Fruit fly (Drosophila melanogaster): ENCODE data around the gene Prat2.

Prat2 gene

DNA sequence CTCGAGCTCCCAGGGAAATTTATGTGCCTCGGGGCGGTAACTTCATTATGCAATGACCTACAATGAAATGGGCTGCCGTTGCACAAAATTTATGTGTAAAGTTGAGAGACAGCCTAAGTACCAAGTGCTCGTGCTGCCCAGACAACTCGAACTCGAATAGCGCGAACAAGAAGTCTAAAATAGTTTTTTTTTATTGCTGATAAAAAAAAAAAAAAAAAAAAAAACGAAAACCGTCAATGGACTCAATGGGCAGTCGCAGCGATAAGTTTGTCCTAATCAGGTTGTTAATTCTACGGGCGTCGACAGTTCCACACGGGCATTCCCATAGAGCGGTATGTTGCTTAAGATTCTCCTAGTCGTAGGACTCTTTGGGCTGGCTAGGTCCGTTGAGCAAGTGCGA is 17.9 kb upstream of the Prat2 start, which contains the start of gene CG14820:
CG14820 (plus strand) TSS at position 301 of the 400 bp plus-strand sequence.
- TF ChIP-seq CTCF (optimal IDR thresholded peaks at IDR 0.05) (no peak), CG8478 (optimal IDR thresholded peaks at IDR 0.05) (no peak)

DNA sequence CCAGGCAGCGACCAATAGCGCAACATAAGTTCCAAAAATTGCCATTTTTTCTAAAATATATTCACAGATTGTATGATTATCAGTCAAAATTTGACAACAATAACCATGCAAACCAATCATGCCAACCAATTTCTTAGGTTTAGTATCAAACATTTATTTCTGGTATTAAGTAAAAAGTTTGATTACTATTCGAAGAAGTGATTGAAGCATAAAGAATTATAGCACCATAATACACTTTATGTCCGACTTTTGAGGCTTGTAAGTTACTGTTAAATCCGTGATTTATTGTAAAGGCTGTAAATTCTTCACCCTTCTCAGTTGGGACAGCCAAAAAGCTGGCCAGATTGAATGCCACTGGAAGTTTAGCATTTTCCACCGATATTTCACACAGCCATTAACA is 17.2 kb upstream of the Prat2 start, which contains the start of gene CG45413:
CG45413 (minus strand) TSS at position 101 of the 400 bp plus-strand sequence.
- TF ChIP-seq CTCF (optimal IDR thresholded peaks at IDR 0.05) (no peak), CG8478 (optimal IDR thresholded peaks at IDR 0.05) (no peak)

DNA sequence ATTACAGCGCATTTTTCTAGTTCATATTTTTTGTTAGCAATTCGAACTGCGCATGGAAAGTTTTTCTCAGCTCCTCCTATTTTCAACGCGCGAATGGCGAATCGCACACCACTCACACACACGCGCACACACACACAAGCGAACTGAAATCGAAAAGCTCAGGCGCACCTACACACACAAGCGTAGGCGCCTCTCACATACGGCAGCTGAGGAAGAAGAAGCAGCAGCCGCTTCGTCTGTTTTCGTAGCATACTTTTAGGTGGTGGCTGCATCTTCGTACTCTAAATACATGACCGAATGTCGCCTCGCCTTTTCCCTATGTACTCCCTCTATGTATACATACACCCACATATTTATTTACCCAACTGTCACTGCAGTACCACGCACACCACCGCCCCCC is 11.2 kb upstream of the Prat2 start:
- peak in 1 of 2 experiments; percentile 28 for TF ChIP-seq CTCF (optimal IDR thresholded peaks at IDR 0.05)
- no peak for TF ChIP-seq CG8478 (optimal IDR thresholded peaks at IDR 0.05)

DNA sequence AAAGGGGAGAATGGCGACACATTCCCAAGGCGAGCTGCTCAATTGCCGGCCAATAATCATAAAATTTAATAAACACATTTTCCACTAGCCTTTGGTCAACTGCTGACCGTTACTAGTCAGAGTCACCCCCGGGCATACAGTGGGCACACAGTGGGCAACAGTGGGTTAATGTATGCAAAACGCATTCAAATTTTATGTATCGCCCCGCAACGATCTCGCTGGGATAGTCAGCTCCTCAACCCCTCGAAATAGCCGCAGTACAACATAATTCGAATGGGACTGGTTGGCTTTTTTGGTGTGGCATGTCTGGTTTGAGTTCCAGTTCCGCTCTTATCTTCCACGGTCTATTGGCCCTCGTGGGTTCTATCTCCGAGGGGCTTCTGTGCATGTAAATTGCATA is 4.5 kb upstream of the Prat2 start:
- TF ChIP-seq CTCF (optimal IDR thresholded peaks at IDR 0.05) (no peak), CG8478 (optimal IDR thresholded peaks at IDR 0.05) (no peak)

DNA sequence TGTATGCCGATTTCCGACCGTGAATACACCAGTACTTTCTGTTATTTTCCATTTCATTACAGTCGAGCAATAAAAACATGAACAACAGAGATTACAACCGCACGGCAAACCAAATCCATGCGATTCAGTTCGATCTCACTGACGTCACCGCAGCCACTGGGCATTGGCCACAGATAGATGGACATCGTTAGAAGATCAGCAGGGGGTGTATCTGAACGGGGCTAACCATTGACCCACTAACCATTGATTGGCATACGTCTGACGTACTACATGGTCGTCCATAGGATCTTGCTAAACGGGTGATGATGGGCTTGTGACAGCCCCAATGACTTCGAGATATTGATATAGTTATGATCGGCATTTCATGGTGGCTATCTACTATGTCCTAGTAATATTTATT is 853 bp downstream of the Prat2 start:
- TF ChIP-seq CTCF (optimal IDR thresholded peaks at IDR 0.05): no peak

DNA sequence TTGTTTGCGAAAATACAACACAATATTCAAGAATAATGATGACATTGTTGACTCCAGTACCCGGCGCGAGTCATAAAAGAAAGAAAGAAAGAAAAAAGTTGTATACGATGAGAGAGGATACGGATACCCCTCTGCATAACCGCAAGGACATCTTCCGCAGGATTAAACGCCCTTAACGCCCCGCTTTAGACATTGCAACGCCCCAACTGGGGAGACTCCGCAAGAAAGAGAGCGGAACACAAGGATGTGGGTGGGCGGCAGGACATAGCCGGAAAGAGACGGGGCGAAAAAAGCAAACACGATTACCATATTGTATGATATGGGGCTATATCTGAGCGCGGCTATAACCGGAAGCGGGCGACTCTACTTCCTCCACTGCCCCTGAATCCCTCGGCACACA is 3.5 kb downstream of the Prat2 start:
- TF ChIP-seq CG8478 (optimal IDR thresholded peaks at IDR 0.05) (no peak), CTCF (optimal IDR thresholded peaks at IDR 0.05) (no peak)

DNA sequence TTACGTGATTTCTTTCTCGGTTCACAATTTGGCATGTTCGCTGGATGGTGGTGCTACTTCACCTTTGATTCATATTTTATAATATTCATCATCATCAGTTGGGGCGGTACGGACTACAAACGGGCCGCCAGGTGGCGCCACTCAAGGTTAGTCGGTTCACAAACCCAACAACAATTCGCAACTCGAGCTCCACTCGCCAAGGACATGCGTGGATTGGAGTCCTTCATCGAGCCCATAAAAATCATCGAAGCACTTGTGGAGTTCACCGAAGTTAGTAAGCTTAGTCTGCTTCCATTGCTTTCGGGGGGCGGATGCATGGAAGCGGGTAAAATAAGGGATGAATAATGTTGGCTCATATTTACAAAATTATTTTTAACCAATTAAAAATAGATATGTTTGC is 7.9 kb downstream of the Prat2 start:
- TF ChIP-seq CG8478 (optimal IDR thresholded peaks at IDR 0.05): no peak
- TF ChIP-seq CTCF (optimal IDR thresholded peaks at IDR 0.05): peak; percentile 89 to 94

DNA sequence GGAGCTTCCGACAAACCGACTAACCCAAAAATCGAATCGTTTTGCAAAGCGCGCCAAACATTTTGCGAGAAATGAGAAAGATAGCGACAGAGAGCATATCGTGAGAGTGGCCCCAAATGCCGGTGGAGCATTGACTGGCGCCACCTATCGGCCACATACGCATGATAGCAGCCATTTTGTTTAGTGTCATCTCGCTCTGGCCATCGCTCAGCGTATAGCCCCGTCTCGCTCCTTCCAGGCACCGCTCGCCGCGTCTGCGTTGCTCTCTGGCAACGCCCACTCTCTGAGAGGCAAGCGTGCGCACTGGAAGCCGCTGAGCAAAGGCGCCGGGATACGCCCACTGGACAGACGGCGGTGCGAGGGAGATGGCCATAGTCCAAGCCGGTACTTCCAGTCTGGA is 10.7 kb downstream of the Prat2 start:
- no peak for TF ChIP-seq CG8478 (optimal IDR thresholded peaks at IDR 0.05)
- peak; percentile 94 to 99 for TF ChIP-seq CTCF (optimal IDR thresholded peaks at IDR 0.05)

DNA sequence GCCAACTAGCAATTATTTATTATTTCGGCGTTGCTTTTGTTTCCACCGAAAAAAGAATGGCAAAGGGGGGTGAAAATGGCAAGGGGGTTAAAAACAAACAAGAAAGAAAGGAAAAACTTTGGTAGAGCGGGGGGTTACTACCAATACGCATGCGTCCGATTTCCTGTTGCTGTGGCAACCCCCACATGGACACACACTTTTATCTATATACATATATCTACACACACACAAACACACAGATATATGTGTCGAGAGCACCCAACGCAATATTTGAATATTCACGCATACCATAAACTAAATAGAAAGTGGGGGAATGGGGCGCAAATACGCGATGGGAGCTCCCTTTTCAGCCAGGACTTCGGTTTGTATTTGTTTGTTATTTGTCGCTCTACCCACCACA is 15.4 kb downstream of the Prat2 start:
- TF ChIP-seq CTCF (optimal IDR thresholded peaks at IDR 0.05) (no peak), CG8478 (optimal IDR thresholded peaks at IDR 0.05) (no peak)

DNA sequence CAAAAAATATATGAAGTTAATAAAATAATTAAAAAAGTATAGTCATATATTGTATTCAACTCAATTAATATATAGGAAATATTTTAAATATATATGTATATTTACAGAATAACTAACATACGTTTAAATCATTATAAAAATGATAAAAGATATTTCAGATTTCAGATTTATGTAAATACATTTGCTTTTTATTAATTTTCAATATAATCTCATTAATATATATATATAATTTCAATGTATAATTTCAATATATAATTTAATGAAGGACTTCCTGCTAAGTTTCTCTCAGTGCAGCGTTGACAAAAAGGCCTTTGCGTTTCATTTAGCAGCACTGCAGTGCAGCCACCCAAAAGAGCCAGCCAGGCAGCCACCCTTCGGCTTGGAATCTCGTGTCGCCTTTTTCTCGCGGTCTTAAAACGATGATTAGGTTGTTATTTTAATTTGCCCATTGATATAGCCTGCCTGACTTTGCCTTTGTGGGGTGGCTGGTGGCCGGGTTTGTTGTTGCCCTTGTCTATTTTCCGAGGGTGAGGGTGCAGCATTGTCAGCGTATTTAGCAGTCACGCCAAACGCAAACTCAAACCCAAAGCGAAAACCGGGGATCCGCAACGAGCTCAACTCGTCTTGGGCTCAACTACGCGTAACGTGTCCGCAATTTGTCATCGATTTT is 28.9 kb downstream of the Prat2 start:
- no peak for TF ChIP-seq CTCF (optimal IDR thresholded peaks at IDR 0.05)
- TF ChIP-seq CG8478 (optimal IDR thresholded peaks at IDR 0.05): no peak

DNA sequence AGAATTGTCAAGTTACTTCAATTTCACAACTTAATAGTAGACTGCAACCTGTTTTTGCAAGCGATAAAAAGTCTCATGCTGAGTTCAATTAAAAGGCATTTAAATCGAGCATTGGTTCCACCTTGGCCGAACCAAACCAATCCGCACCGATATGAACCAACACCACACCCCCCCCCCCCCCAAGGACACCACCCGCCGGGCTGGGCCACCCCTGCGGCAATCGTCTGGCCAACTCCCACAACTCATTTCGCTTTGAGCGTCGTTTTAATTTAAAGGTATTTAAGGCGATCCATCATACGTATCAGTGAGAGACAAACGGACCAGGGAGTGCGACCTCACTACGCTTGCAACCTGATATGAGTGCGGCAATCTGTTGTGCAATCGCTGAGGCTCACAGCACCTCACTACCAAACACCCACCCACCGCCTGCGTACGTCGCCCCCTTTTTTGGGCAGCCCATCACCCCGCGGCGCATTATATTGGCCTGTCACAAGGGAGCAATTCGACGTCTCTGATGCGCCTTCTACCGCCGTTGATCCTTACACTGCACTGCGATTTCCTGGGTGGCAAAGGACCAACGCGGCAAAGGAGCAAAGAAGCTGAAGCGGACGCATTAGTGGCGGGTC is 29.7 kb downstream of the Prat2 start:
- TF ChIP-seq CTCF (optimal IDR thresholded peaks at IDR 0.05) (no peak), CG8478 (optimal IDR thresholded peaks at IDR 0.05) (no peak)

DNA sequence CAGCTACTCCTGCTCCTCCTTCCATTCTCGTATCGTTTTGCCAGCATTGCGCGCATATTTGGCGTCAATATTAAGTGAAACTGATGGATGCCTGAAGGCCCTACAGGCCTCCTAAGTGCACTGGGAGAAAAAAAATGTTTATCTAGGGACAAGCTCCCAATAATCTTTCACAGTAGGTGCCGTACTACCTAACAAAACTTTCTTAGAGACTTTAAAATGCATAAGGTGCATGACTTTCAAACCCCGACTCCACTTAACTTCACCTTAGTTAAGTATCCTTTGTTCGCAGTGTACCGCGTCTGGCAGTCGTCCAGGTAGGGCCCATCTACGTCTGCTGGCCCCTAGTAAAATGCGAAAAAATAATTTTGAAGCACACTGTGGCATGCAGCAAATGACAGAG is 43.4 kb downstream of the Prat2 start:
- TF ChIP-seq CG8478 (optimal IDR thresholded peaks at IDR 0.05): no peak
- no peak for TF ChIP-seq CTCF (optimal IDR thresholded peaks at IDR 0.05)

DNA sequence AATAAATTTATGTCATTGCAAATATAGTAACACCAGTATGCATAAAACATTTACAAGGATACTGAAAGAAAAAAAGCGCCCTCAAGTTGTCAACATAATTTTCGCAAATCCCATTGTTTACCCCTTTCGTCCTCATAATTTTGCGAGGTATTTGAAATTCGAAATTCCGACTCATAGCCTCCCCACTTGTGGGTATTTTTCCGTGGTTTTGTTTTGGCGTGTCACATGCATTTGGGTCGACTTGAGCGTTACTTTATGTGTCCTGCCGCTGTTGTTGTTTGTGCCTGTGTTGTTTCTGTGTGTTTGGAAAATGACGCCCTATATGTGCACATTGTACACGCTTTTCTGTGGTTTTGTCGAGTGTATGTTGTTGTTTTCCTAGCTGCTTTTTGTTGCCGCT is 50.5 kb downstream of the Prat2 start:
- TF ChIP-seq CG8478 (optimal IDR thresholded peaks at IDR 0.05) (no peak), CTCF (optimal IDR thresholded peaks at IDR 0.05) (no peak)

All from S2 (cell line).